Fruit fly (Drosophila melanogaster) whole organism, embryonic: ENCODE data around the gene CG3078.

Source experiments
- Adf1 ChIP-seq: fragments of 200-800 bp; sonication (Bioruptor generic); IDR thresholded peaks from 2 replicates; pipeline ENCODE4 v1.3.6; 2022; ENCODE audit warnings: missing biosample characterization, missing genetic modification characterization
- CG10267 ChIP-seq: fragments of 200-800 bp; sonication (Bioruptor generic); optimal IDR thresholded peaks from 2 replicates; lab custom pipeline; 2018; ENCODE audit warnings: missing biosample characterization, mild to moderate bottlenecking, missing genetic modification characterization, moderate library complexity
- CG10565 ChIP-seq: fragments of 200-800 bp; sonication (Bioruptor generic); optimal IDR thresholded peaks from 3 replicates; lab custom pipeline; 2016; ENCODE audit warnings: missing biosample characterization, mild to moderate bottlenecking, missing genetic modification characterization
- CG12155 ChIP-seq: fragments of 200-800 bp; sonication (Bioruptor generic); optimal IDR thresholded peaks from 3 replicates; lab custom pipeline; 2016; ENCODE audit warnings: missing biosample characterization, missing genetic modification characterization
- CG1602 ChIP-seq: fragments of 200-800 bp; sonication (Bioruptor generic); optimal IDR thresholded peaks from 3 replicates; lab custom pipeline; 2016; ENCODE audit warnings: missing biosample characterization, missing genetic modification characterization
- CG17186 ChIP-seq: fragments of 200-800 bp; sonication (Bioruptor generic); optimal IDR thresholded peaks from 3 replicates; lab custom pipeline; 2017; ENCODE audit warnings: missing biosample characterization, missing genetic modification reagents, missing genetic modification characterization
- CG17568 ChIP-seq: fragments of 200-800 bp; sonication (Bioruptor generic); optimal IDR thresholded peaks from 2 replicates; lab custom pipeline; 2018; ENCODE audit warnings: missing biosample characterization, mild to moderate bottlenecking, missing genetic modification characterization, moderate library complexity
- CG17802 ChIP-seq: fragments of 200-800 bp; sonication (Bioruptor generic); optimal IDR thresholded peaks from 2 replicates; lab custom pipeline; 2018; ENCODE audit warnings: missing biosample characterization, mild to moderate bottlenecking, missing genetic modification characterization, moderate library complexity
- CG2116 ChIP-seq: fragments of 200-800 bp; sonication (Bioruptor generic); optimal IDR thresholded peaks from 3 replicates; lab custom pipeline; 2018; ENCODE audit warnings: missing biosample characterization, mild to moderate bottlenecking, missing genetic modification characterization
- CG2129 ChIP-seq: fragments of 200-800 bp; sonication (Bioruptor generic); IDR thresholded peaks from 2 replicates; pipeline ENCODE4 v1.3.6; 2022; ENCODE audit warnings: missing biosample characterization, missing genetic modification characterization; ENCODE audit not compliant: partially characterized antibody
- CG30431 ChIP-seq: fragments of 200-800 bp; sonication (Bioruptor generic); optimal IDR thresholded peaks from 2 replicates; lab custom pipeline; 2017; ENCODE audit warnings: missing biosample characterization, missing genetic modification characterization
- CG3407 ChIP-seq: fragments of 200-800 bp; sonication (Bioruptor generic); optimal IDR thresholded peaks from 2 replicates; lab custom pipeline; 2018; ENCODE audit warnings: missing biosample characterization, mild to moderate bottlenecking, missing genetic modification characterization
- CG3995 ChIP-seq: fragments of 200-800 bp; sonication (Bioruptor generic); optimal IDR thresholded peaks from 3 replicates; lab custom pipeline; 2016; ENCODE audit warnings: missing biosample characterization, missing genetic modification characterization
- CG42726 ChIP-seq: fragments of 200-800 bp; sonication (Bioruptor generic); IDR thresholded peaks from 2 replicates; pipeline ENCODE4 v1.3.6; 2022; ENCODE audit warnings: missing biosample characterization, missing genetic modification characterization; ENCODE audit not compliant: partially characterized antibody
- CG5245 ChIP-seq: fragments of 200-800 bp; sonication (Bioruptor generic); optimal IDR thresholded peaks from 3 replicates; lab custom pipeline; 2016; ENCODE audit warnings: missing biosample characterization, missing genetic modification characterization
- CG7786 ChIP-seq: fragments of 200-800 bp; sonication (Bioruptor generic); optimal IDR thresholded peaks from 2 replicates; lab custom pipeline; 2016; ENCODE audit warnings: missing biosample characterization, missing genetic modification characterization
- CG7928 ChIP-seq: fragments of 200-800 bp; sonication (Bioruptor generic); optimal IDR thresholded peaks from 2 replicates; lab custom pipeline; 2017; ENCODE audit warnings: missing biosample characterization, mild to moderate bottlenecking, missing genetic modification characterization
- Doc2 ChIP-seq: fragments of 200-800 bp; sonication (Bioruptor generic); IDR thresholded peaks from 2 replicates; pipeline ENCODE4 v1.3.6; 2022; ENCODE audit warnings: missing biosample characterization, missing genetic modification characterization
- E2f1 ChIP-seq: fragments of 200-800 bp; sonication (Bioruptor generic); IDR thresholded peaks from 2 replicates; pipeline ENCODE4 v1.3.6; 2022; ENCODE audit warnings: missing biosample characterization, missing genetic modification characterization
- Fer2 ChIP-seq: fragments of 200-800 bp; sonication (Bioruptor generic); optimal IDR thresholded peaks from 2 replicates; lab custom pipeline; 2018; ENCODE audit warnings: missing biosample characterization, mild to moderate bottlenecking, missing genetic modification characterization, moderate library complexity
- Hmr ChIP-seq: fragments of 200-800 bp; sonication (Bioruptor generic); optimal IDR thresholded peaks from 3 replicates; lab custom pipeline; 2017; ENCODE audit warnings: mild to moderate bottlenecking, missing biosample characterization, missing genetic modification reagents, missing genetic modification characterization
- Hr39 ChIP-seq: fragments of >200 bp; optimal IDR thresholded peaks from 2 replicates; lab custom pipeline; 2017
- MTF-1 ChIP-seq: fragments of 200-800 bp; sonication (Bioruptor generic); optimal IDR thresholded peaks from 2 replicates; lab custom pipeline; 2018; ENCODE audit warnings: missing biosample characterization, mild to moderate bottlenecking, missing genetic modification characterization, borderline replicate concordance
- Med ChIP-seq: fragments of 200-800 bp; sonication (Bioruptor generic); peaks from one replicate; lab custom pipeline; 2016; ENCODE audit warnings: missing biosample characterization, missing genetic modification characterization, mild to moderate bottlenecking, inconsistent platforms, moderate library complexity
- Six4 ChIP-seq: fragments of 200-800 bp; sonication (Bioruptor generic); optimal IDR thresholded peaks from 2 replicates; lab custom pipeline; 2016; ENCODE audit warnings: missing biosample characterization, missing genetic modification characterization
- Spps ChIP-seq: fragments of 200-800 bp; sonication (Bioruptor generic); optimal IDR thresholded peaks from 2 replicates; lab custom pipeline; 2018; ENCODE audit warnings: missing biosample characterization, mild to moderate bottlenecking, missing genetic modification characterization
- TFAM ChIP-seq: fragments of 200-800 bp; sonication (Bioruptor generic); optimal IDR thresholded peaks from 2 replicates; lab custom pipeline; 2017; ENCODE audit warnings: missing biosample characterization, missing genetic modification characterization, inconsistent platforms
- Vsx1 ChIP-seq: fragments of 200-800 bp; sonication (Bioruptor generic); optimal IDR thresholded peaks from 2 replicates; lab custom pipeline; 2017; ENCODE audit warnings: missing biosample characterization, mild to moderate bottlenecking, missing genetic modification characterization, missing genetic modification reagents
- Xrp1 ChIP-seq: fragments of 200-800 bp; sonication (Bioruptor generic); IDR thresholded peaks from 2 replicates; pipeline ENCODE4 v1.3.6; 2022; ENCODE audit warnings: missing biosample characterization, missing genetic modification characterization
- ac ChIP-seq: fragments of 200-800 bp; sonication (Bioruptor generic); optimal IDR thresholded peaks from 3 replicates; lab custom pipeline; 2017; ENCODE audit warnings: missing biosample characterization, mild to moderate bottlenecking, missing genetic modification characterization
- bab2 ChIP-seq: fragments of 200-800 bp; sonication (Bioruptor generic); optimal IDR thresholded peaks from 2 replicates; lab custom pipeline; 2016; ENCODE audit warnings: missing biosample characterization, missing genetic modification characterization
- bcd ChIP-seq: fragments of 200-800 bp; sonication (Bioruptor generic); optimal IDR thresholded peaks from 2 replicates; lab custom pipeline; 2017; ENCODE audit warnings: missing biosample characterization, mild to moderate bottlenecking, missing genetic modification characterization
- cato ChIP-seq: fragments of 200-800 bp; sonication (Bioruptor generic); optimal IDR thresholded peaks from 2 replicates; lab custom pipeline; 2016; ENCODE audit warnings: missing biosample characterization, missing genetic modification characterization, borderline replicate concordance
- ci ChIP-seq: fragments of 200-800 bp; sonication (Bioruptor generic); IDR thresholded peaks from 3 replicates; pipeline ENCODE4 v1.3.6; 2022; ENCODE audit warnings: missing biosample characterization, missing genetic modification characterization
- esg ChIP-seq: fragments of 200-800 bp; sonication (Bioruptor generic); conservative IDR thresholded peaks from 2 replicates; pipeline ENCODE4 v1.3.6; 2022; ENCODE audit warnings: missing biosample characterization, missing genetic modification characterization
- fd102C ChIP-seq: fragments of 200-800 bp; sonication (Bioruptor generic); optimal IDR thresholded peaks from 2 replicates; lab custom pipeline; 2018; ENCODE audit warnings: missing biosample characterization, mild to moderate bottlenecking, missing genetic modification characterization, moderate library complexity
- gem ChIP-seq: fragments of 200-800 bp; sonication (Bioruptor generic); optimal IDR thresholded peaks from 2 replicates; lab custom pipeline; 2019; ENCODE audit warnings: missing biosample characterization, mild to moderate bottlenecking, missing genetic modification characterization, moderate library complexity
- gsb-n ChIP-seq: fragments of 200-800 bp; sonication (Bioruptor generic); optimal IDR thresholded peaks from 3 replicates; lab custom pipeline; 2018; ENCODE audit warnings: missing biosample characterization, mild to moderate bottlenecking, missing genetic modification characterization
- h ChIP-seq: fragments of >200 bp; optimal IDR thresholded peaks from 2 replicates; lab custom pipeline; 2017
- hbn ChIP-seq: fragments of 200-800 bp; sonication (Bioruptor generic); IDR thresholded peaks from 2 replicates; pipeline ENCODE4 v1.3.6; 2022; ENCODE audit warnings: missing biosample characterization, missing genetic modification characterization; ENCODE audit not compliant: partially characterized antibody
- mld ChIP-seq: fragments of 200-800 bp; sonication (Bioruptor generic); IDR thresholded peaks from 3 replicates; pipeline ENCODE4 v1.3.6; 2022; ENCODE audit warnings: missing biosample characterization, missing genetic modification characterization; ENCODE audit not compliant: partially characterized antibody
- pb ChIP-seq: fragments of 200-800 bp; sonication (Bioruptor generic); optimal IDR thresholded peaks from 3 replicates; lab custom pipeline; 2016; ENCODE audit warnings: missing biosample characterization, missing genetic modification characterization
- phol ChIP-seq: fragments of 200-800 bp; sonication (Bioruptor generic); optimal IDR thresholded peaks from 3 replicates; lab custom pipeline; 2018; ENCODE audit warnings: missing biosample characterization, mild to moderate bottlenecking, missing genetic modification characterization, moderate library complexity
- psq ChIP-seq: fragments of 200-800 bp; sonication (Bioruptor generic); optimal IDR thresholded peaks from 2 replicates; lab custom pipeline; 2017; ENCODE audit warnings: missing biosample characterization, missing genetic modification characterization
- pum ChIP-seq: fragments of 200-800 bp; sonication (Bioruptor generic); optimal IDR thresholded peaks from 2 replicates; lab custom pipeline; 2016; ENCODE audit warnings: missing biosample characterization, missing genetic modification characterization
- row ChIP-seq: fragments of 200-800 bp; sonication (Bioruptor generic); IDR thresholded peaks from 3 replicates; pipeline ENCODE4 v1.3.6; 2022; ENCODE audit warnings: missing biosample characterization, missing genetic modification characterization
- slbo ChIP-seq: fragments of 200-800 bp; sonication (Bioruptor generic); IDR thresholded peaks from 2 replicates; pipeline ENCODE4 v1.3.6; 2022; ENCODE audit warnings: missing biosample characterization, missing genetic modification characterization
- so ChIP-seq: fragments of 200-800 bp; sonication (Bioruptor generic); IDR thresholded peaks from 3 replicates; pipeline ENCODE4 v1.3.6; 2022; ENCODE audit warnings: missing biosample characterization, missing genetic modification characterization
- tll ChIP-seq, 2 experiments: fragments of 200-800 bp in 1 of 2; fragments of >200 bp in 1 of 2; sonication (Bioruptor generic) in 1 of 2; optimal IDR thresholded peaks; 2 replicates each; lab custom pipeline; 2017 to 2019; ENCODE audit warnings: missing biosample characterization in 2 of 2, missing genetic modification characterization in 2 of 2, mild to moderate bottlenecking in 1 of 2, moderate library complexity in 1 of 2
- twi ChIP-seq: fragments of 200-800 bp; optimal IDR thresholded peaks from 2 replicates; lab custom pipeline; 2019; ENCODE audit warnings: missing biosample characterization, mild to moderate bottlenecking, missing genetic modification characterization, moderate library complexity
- tx ChIP-seq: fragments of 200-800 bp; sonication (Bioruptor generic); optimal IDR thresholded peaks from 2 replicates; lab custom pipeline; 2016; ENCODE audit warnings: missing biosample characterization, missing genetic modification characterization

Gene CG3078

DNA sequence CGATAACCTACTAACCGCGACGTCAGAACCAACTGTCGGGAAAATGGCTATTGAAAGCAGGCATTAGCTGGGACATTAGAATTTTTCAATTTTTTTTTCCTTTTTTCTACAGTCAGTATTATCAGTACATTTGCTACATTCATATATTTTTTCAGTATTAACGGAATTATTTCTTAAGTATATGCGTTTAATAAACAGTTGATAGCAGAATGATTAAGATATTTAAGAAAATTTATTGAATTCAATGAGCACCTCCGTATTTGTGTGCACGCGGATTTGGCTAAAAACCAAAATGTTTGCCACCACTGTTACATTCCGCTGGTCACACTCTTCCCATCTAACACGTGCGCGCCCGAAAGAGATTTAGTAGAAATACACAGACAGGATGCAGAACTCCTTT is 2.8 kb upstream of the CG3078 start, which contains the start of the genes temp and CG3071 (continued):
- TF ChIP-seq Med (GFP tag; lab: Kevin White, UChicago) (peak; percentile 88), gem (tag; lab: Kevin White, UChicago) (peak; percentile 78), Fer2 (tag; lab: Kevin White, UChicago) (peak; percentile 24), tll (GFP tag; optimal IDR thresholded peaks at IDR 0.05; lab: Kevin White, UChicago) (peak; percentile 1 to 90), CG17568 (no peak), so (GFP tag; lab: Robert Waterston, UW) (no peak), row (peak; percentile 97), fd102C (GFP tag; lab: Kevin White, UChicago) (no peak), CG17186 (GFP tag; lab: Kevin White, UChicago) (peak; percentile 64), Xrp1 (GFP tag; lab: Robert Waterston, UW) (peak; percentile 52; the same call in 1 of the 2 replicates), ac (GFP tag; lab: Kevin White, UChicago) (no peak), CG2129 (GFP tag; lab: Robert Waterston, UW) (no peak), TFAM (GFP tag; lab: Kevin White, UChicago) (no peak), Doc2 (GFP tag; lab: Robert Waterston, UW) (no peak), esg (peak; percentile 26; the same call in 1 of the 2 replicates), bcd (GFP tag; lab: Kevin White, UChicago) (peak; percentile 63), CG42726 (GFP tag; lab: Robert Waterston, UW) (no peak), Six4 (GFP tag; lab: Kevin White, UChicago) (no peak), CG5245 (GFP tag; lab: Kevin White, UChicago) (no peak), Hmr (peak; percentile 63), CG12155 (peak; percentile 65), mld (GFP tag; lab: Robert Waterston, UW) (no peak), CG1602 (GFP tag; lab: Kevin White, UChicago) (peak; percentile 28), twi (peak; percentile 82), h (no peak), Hr39 (lab: Kevin White, UChicago) (no peak), Adf1 (GFP tag; lab: Robert Waterston, UW) (0 out of 2 replicates have a peak, but pooled peaks have one; percentile 25), gsb-n (peak; percentile 30), slbo (no peak; the same call in none of the 2 replicates), CG10267 (peak; percentile 65), CG30431 (GFP tag; lab: Kevin White, UChicago) (peak; percentile 19), CG3407 (GFP tag; lab: Kevin White, UChicago) (no peak), psq (peak; percentile 10), CG10565 (GFP tag; lab: Kevin White, UChicago) (no peak), cato (no peak), CG7928 (GFP tag; lab: Kevin White, UChicago) (no peak), Spps (tag; lab: Kevin White, UChicago) (peak; percentile 5), CG2116 (GFP tag; lab: Kevin White, UChicago) (peak; percentile 69), phol (tag; lab: Kevin White, UChicago) (peak; percentile 72), bab2 (GFP tag; lab: Kevin White, UChicago) (peak; percentile 56), pb (GFP tag; lab: Kevin White, UChicago) (no peak), CG17802 (no peak), MTF-1 (no peak), CG3995 (GFP tag; lab: Kevin White, UChicago) (peak; percentile 9), pum (GFP tag; lab: Kevin White, UChicago) (peak; percentile 69), CG7786 (GFP tag; lab: Kevin White, UChicago) (peak; percentile 48), ci (GFP tag; lab: Robert Waterston, UW) (no peak; the same call in 2 of the 3 replicates), Vsx1 (GFP tag; lab: Kevin White, UChicago) (peak; percentile 2), E2f1 (GFP tag; lab: Robert Waterston, UW) (peak; percentile 49; the same call in 1 of the 2 replicates), hbn (GFP tag; lab: Robert Waterston, UW) (no peak), tx (GFP tag; lab: Kevin White, UChicago) (peak; percentile 47)
